Fruit fly (Drosophila melanogaster) whole organism, prepupa: ENCODE results near the gene Cortactin.

Experiments used
- Blimp-1 ChIP-seq: fragments of 200-800 bp; sonication (Bioruptor generic); optimal IDR thresholded peaks from 3 replicates; lab custom pipeline; 2017; ENCODE audit warnings: missing biosample characterization, missing genetic modification characterization, mild to moderate bottlenecking, moderate library complexity, missing genetic modification reagents
- CG10631 ChIP-seq: fragments of 200-800 bp; sonication (Bioruptor generic); optimal IDR thresholded peaks from 2 replicates; lab custom pipeline; 2016; ENCODE audit warnings: missing biosample characterization, missing genetic modification characterization
- CG11294 ChIP-seq: fragments of 200-800 bp; sonication (Bioruptor generic); IDR thresholded peaks from 2 replicates; pipeline ENCODE4 v1.3.6; 2022; ENCODE audit warnings: missing biosample characterization, missing genetic modification characterization
- CG11762 ChIP-seq: fragments of 200-800 bp; sonication (Bioruptor generic); optimal IDR thresholded peaks from 3 replicates; lab custom pipeline; 2016; ENCODE audit warnings: missing biosample characterization, missing genetic modification characterization; ENCODE audit not compliant: insufficient read depth
- CG15336 ChIP-seq: fragments of 200-800 bp; sonication (Bioruptor generic); IDR thresholded peaks from 2 replicates; pipeline ENCODE4 v1.3.6; 2022; ENCODE audit warnings: missing biosample characterization, missing genetic modification characterization
- CG1621 ChIP-seq: fragments of 200-800 bp; sonication (Bioruptor generic); optimal IDR thresholded peaks from 3 replicates; lab custom pipeline; 2018; ENCODE audit warnings: missing biosample characterization, mild to moderate bottlenecking, missing genetic modification characterization
- CG31627 ChIP-seq: fragments of 200-800 bp; sonication (Bioruptor generic); optimal IDR thresholded peaks from 3 replicates; lab custom pipeline; 2016; ENCODE audit warnings: missing biosample characterization, missing genetic modification characterization
- CG32006 ChIP-seq: fragments of 200-800 bp; sonication (Bioruptor generic); optimal IDR thresholded peaks from 3 replicates; lab custom pipeline; 2017; ENCODE audit warnings: missing biosample characterization, mild to moderate bottlenecking, missing genetic modification characterization
- CG34406 ChIP-seq: fragments of 200-800 bp; sonication (Bioruptor generic); optimal IDR thresholded peaks from 3 replicates; lab custom pipeline; 2016; ENCODE audit warnings: missing biosample characterization, missing genetic modification characterization
- CG4318 ChIP-seq: fragments of 200-800 bp; sonication (Bioruptor generic); optimal IDR thresholded peaks from 3 replicates; lab custom pipeline; 2017; ENCODE audit warnings: missing biosample characterization, mild to moderate bottlenecking, missing genetic modification characterization
- CG6163 ChIP-seq: fragments of 200-800 bp; sonication (Bioruptor generic); IDR thresholded peaks from 3 replicates; pipeline ENCODE4 v1.3.6; 2022; ENCODE audit warnings: missing biosample characterization, missing genetic modification characterization
- CG6792 ChIP-seq: fragments of 200-800 bp; sonication (Bioruptor generic); optimal IDR thresholded peaks from 3 replicates; lab custom pipeline; 2016; ENCODE audit warnings: missing biosample characterization, missing genetic modification characterization
- CG6808 ChIP-seq: fragments of 200-800 bp; sonication (Bioruptor generic); optimal IDR thresholded peaks from 3 replicates; lab custom pipeline; 2017; ENCODE audit warnings: missing biosample characterization, missing genetic modification characterization, mild to moderate bottlenecking, moderate library complexity, missing genetic modification reagents
- CG8119 ChIP-seq: fragments of 200-800 bp; sonication (Bioruptor generic); IDR thresholded peaks from 3 replicates; pipeline ENCODE4 v1.3.6; 2022; ENCODE audit warnings: missing biosample characterization, missing genetic modification characterization
- CG8319 ChIP-seq: fragments of 200-800 bp; sonication (Bioruptor generic); optimal IDR thresholded peaks from 3 replicates; lab custom pipeline; 2016; ENCODE audit warnings: missing biosample characterization, missing genetic modification characterization
- Eip75B ChIP-seq: fragments of 200-800 bp; sonication (Bioruptor generic); optimal IDR thresholded peaks from 3 replicates; lab custom pipeline; 2016; ENCODE audit warnings: missing biosample characterization, missing genetic modification characterization
- Eip93F ChIP-seq: fragments of 200-800 bp; sonication (Bioruptor generic); optimal IDR thresholded peaks from 2 replicates; lab custom pipeline; 2016; ENCODE audit warnings: missing biosample characterization, mild to moderate bottlenecking, missing genetic modification characterization
- Ets21C ChIP-seq: fragments of 200-800 bp; sonication (Bioruptor generic); optimal IDR thresholded peaks from 3 replicates; lab custom pipeline; 2016; ENCODE audit warnings: missing biosample characterization, missing genetic modification characterization
- Ets96B ChIP-seq: fragments of 200-800 bp; optimal IDR thresholded peaks from 2 replicates; lab custom pipeline; 2019; ENCODE audit warnings: missing biosample characterization, mild to moderate bottlenecking, missing genetic modification characterization, moderate library complexity
- Gug ChIP-seq: fragments of 200-800 bp; sonication (Bioruptor generic); IDR thresholded peaks from 2 replicates; pipeline ENCODE4 v1.3.6; 2022; ENCODE audit warnings: missing biosample characterization, missing genetic modification characterization
- Hr38 ChIP-seq: sonication (Bioruptor generic); optimal IDR thresholded peaks from 2 replicates; lab custom pipeline; 2016; ENCODE audit warnings: missing biosample characterization, missing genetic modification characterization
- Hr39 ChIP-seq: fragments of 200-800 bp; sonication (Bioruptor generic); optimal IDR thresholded peaks from 2 replicates; lab custom pipeline; 2016; ENCODE audit warnings: missing biosample characterization, missing genetic modification characterization
- Hr4 ChIP-seq: fragments of 200-800 bp; sonication (Bioruptor generic); optimal IDR thresholded peaks from 3 replicates; lab custom pipeline; 2016; ENCODE audit warnings: missing biosample characterization, missing genetic modification characterization
- Lpt ChIP-seq: fragments of 200-800 bp; sonication (Bioruptor generic); optimal IDR thresholded peaks from 3 replicates; lab custom pipeline; 2016; ENCODE audit warnings: missing biosample characterization, missing genetic modification characterization
- Met ChIP-seq: fragments of 200-800 bp; sonication (Bioruptor generic); optimal IDR thresholded peaks from 3 replicates; lab custom pipeline; 2016; ENCODE audit warnings: missing biosample characterization, missing genetic modification characterization
- OdsH ChIP-seq: fragments of 200-800 bp; sonication (Bioruptor generic); optimal IDR thresholded peaks from 3 replicates; lab custom pipeline; 2016; ENCODE audit warnings: missing biosample characterization, missing genetic modification characterization
- Smox ChIP-seq: fragments of 200-800 bp; sonication (Bioruptor generic); optimal IDR thresholded peaks from 3 replicates; lab custom pipeline; 2016; ENCODE audit warnings: missing biosample characterization, missing genetic modification characterization
- Sox102F ChIP-seq: fragments of 200-800 bp; sonication (Bioruptor generic); optimal IDR thresholded peaks from 2 replicates; lab custom pipeline; 2016; ENCODE audit warnings: missing biosample characterization, mild to moderate bottlenecking, missing genetic modification characterization
- Sox15 ChIP-seq: fragments of 200-800 bp; sonication (Bioruptor generic); optimal IDR thresholded peaks from 3 replicates; lab custom pipeline; 2016; ENCODE audit warnings: missing biosample characterization, missing genetic modification characterization
- achi ChIP-seq: fragments of 200-800 bp; sonication (Bioruptor generic); optimal IDR thresholded peaks from 3 replicates; lab custom pipeline; 2016; ENCODE audit warnings: missing biosample characterization, missing genetic modification characterization
- acj6 ChIP-seq: fragments of 200-800 bp; sonication (Bioruptor generic); optimal IDR thresholded peaks from 3 replicates; lab custom pipeline; 2016; ENCODE audit warnings: missing biosample characterization, missing genetic modification characterization
- cyc ChIP-seq: fragments of 200-800 bp; sonication (Bioruptor generic); optimal IDR thresholded peaks from 3 replicates; lab custom pipeline; 2016; ENCODE audit warnings: missing biosample characterization, missing genetic modification characterization
- dac ChIP-seq: fragments of 200-800 bp; sonication (Bioruptor generic); optimal IDR thresholded peaks from 2 replicates; lab custom pipeline; 2017; ENCODE audit warnings: missing biosample characterization, mild to moderate bottlenecking, missing genetic modification characterization
- dsx ChIP-seq: fragments of 200-800 bp; optimal IDR thresholded peaks from 3 replicates; lab custom pipeline; 2019; ENCODE audit warnings: missing biosample characterization, mild to moderate bottlenecking, missing genetic modification characterization, moderate library complexity; ENCODE audit not compliant: poor library complexity, severe bottlenecking
- eg ChIP-seq: fragments of 200-800 bp; sonication (Bioruptor generic); IDR thresholded peaks from 3 replicates; pipeline ENCODE4 v1.3.6; 2022; ENCODE audit warnings: missing biosample characterization, missing genetic modification characterization
- esn ChIP-seq: fragments of 200-800 bp; sonication (Bioruptor generic); optimal IDR thresholded peaks from 2 replicates; lab custom pipeline; 2016; ENCODE audit warnings: missing biosample characterization, mild to moderate bottlenecking, missing genetic modification characterization, moderate library complexity
- fd85E ChIP-seq: fragments of 200-800 bp; sonication (Bioruptor generic); optimal IDR thresholded peaks from 3 replicates; lab custom pipeline; 2016; ENCODE audit warnings: missing biosample characterization, missing genetic modification characterization
- lz ChIP-seq: fragments of 200-800 bp; sonication (Bioruptor generic); optimal IDR thresholded peaks from 3 replicates; lab custom pipeline; 2016; ENCODE audit warnings: missing biosample characterization, missing genetic modification characterization
- net ChIP-seq: fragments of 200-800 bp; sonication (Bioruptor generic); optimal IDR thresholded peaks from 3 replicates; lab custom pipeline; 2016; ENCODE audit warnings: missing biosample characterization, missing genetic modification characterization
- pdm3 ChIP-seq: fragments of 200-800 bp; sonication (Bioruptor generic); optimal IDR thresholded peaks from 3 replicates; lab custom pipeline; 2016; ENCODE audit warnings: missing biosample characterization, missing genetic modification characterization
- salr ChIP-seq, 2 experiments: fragments of 200-800 bp; sonication (Bioruptor generic); optimal IDR thresholded peaks; 3 replicates each; lab custom pipeline; 2016 to 2018; ENCODE audit warnings: missing biosample characterization in 2 of 2, missing genetic modification characterization in 2 of 2, mild to moderate bottlenecking in 1 of 2
- spab ChIP-seq: fragments of 200-800 bp; sonication (Bioruptor generic); optimal IDR thresholded peaks from 2 replicates; lab custom pipeline; 2017; ENCODE audit warnings: missing biosample characterization, mild to moderate bottlenecking, missing genetic modification characterization, missing genetic modification reagents
- svp ChIP-seq: fragments of 200-800 bp; sonication (Bioruptor generic); peaks from one replicate; lab custom pipeline; 2016; ENCODE audit warnings: missing biosample characterization, missing genetic modification characterization
- topi ChIP-seq: fragments of 200-800 bp; sonication (Bioruptor generic); optimal IDR thresholded peaks from 3 replicates; lab custom pipeline; 2016; ENCODE audit warnings: missing biosample characterization, missing genetic modification characterization
- vri ChIP-seq: fragments of 200-800 bp; sonication (Bioruptor generic); optimal IDR thresholded peaks from 3 replicates; lab custom pipeline; 2016; ENCODE audit warnings: missing biosample characterization, mild to moderate bottlenecking, missing genetic modification characterization

Cortactin gene

DNA sequence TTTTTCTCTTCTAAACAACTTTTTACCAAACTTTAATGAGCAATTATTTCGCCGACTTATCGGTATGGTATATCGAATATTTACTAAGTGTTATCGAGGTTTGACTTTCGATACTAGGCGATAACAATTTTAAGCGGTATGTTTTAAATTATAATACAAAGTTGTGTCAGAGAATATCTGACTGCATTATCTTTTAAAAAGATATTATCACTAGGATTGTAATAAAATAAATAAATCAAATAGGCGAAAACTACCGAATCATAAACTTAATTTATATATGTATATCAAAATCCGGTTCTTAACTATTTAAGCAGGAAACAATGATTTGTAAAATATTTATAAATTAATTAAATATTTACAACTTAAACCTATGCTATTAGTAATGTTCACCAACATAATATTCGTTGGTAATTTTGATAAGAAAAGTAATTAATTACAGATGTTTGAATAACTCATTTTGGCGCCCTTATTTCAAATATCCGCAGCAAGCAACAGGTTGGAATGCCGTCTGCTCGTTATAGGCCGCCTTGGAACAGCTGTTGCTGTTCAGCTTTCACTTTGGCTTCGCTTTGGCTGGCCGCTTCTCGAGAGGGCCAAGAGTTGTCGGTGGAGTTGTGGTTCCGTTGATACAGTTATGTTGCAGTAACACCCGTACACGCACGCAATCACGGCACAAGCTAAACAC is 43.8 kb upstream of the Cortactin start, which contains the start of the genes Sec15 and rtet (continued):
- TF ChIP-seq pdm3 (GFP tag; lab: Kevin White, UChicago) (no peak), CG11294 (GFP tag; lab: Robert Waterston, UW) (no peak), Ets96B (peak; percentile 39)

DNA sequence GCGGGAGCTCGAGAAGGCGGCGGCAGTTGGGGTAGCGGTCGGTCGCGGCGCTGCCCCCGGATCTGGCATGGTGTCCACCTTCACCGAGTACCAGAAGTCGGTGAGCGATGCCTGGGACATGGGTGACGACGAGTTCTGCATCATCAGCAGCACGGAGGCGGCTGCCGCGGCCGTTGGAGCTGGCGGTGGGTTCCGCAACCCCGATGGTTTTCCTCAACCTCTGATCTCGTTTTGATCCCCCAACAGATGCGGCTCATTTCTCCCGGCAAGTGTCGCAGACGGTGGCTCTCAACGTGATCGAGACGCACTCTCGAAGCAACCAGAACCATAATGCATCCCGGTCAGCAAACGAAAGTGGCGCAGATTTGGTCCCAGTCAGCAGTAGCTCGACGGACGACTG is 38.2 kb upstream of the Cortactin start:
- no peak for TF ChIP-seq OdsH (GFP tag; lab: Kevin White, UChicago)
- TF ChIP-seq topi (GFP tag; lab: Kevin White, UChicago) = no peak
- no peak for TF ChIP-seq Sox15 (GFP tag; lab: Kevin White, UChicago)
- TF ChIP-seq Gug = no peak
- no peak for TF ChIP-seq CG4318 (GFP tag; lab: Kevin White, UChicago)

DNA sequence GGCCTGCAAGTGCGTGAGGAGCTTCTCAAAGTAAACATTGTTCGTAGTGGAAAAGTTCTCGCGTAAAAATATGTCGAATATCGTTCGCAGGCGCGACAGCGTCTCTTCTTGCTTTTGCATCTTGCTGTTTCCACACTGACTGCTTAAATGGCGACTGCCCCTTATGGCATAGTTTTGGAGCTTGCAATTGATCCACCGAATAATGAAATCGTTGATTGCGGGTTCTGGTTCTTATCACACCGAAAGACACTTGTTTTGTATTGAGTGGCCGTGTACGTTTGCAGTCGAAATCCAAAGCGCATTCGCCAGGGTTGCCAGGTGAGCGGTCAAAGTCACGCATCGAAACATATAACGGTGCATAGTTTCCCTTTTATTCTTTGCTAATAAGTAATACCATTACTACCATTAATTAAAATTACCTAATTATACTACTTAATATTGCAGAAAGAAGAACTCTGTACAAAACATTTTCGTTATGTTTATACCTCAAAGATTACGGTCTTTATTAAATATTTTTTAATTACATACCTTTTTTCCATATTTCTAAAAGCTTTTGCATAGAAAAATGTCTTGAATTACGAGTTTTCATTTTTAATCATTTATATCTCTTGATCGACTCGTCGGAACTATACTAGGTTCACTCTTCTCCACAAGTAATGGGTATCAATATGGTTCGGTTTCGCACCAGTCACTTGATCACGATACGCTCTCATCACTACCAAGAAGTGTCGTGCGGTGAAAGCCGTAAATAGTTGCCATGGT is 37.4 kb upstream of the Cortactin start, which contains the start of the genes CG7044 and Tbc1d22:
CG7044 (minus strand) TSS at position 266 of the 762 bp plus-strand sequence.
Tbc1d22 (plus strand) TSS at position 747 of the 762 bp plus-strand sequence.
- TF ChIP-seq Hr39 (GFP tag; lab: Kevin White, UChicago) (peak; percentile 70), svp (GFP tag; lab: Kevin White, UChicago) (peak; percentile 89), OdsH (GFP tag; lab: Kevin White, UChicago) (no peak), vri (GFP tag; lab: Kevin White, UChicago) (no peak), Hr4 (GFP tag; lab: Kevin White, UChicago) (no peak), Blimp-1 (GFP tag; lab: Kevin White, UChicago) (peak; percentile 0), CG8319 (peak; percentile 37), lz (GFP tag; lab: Kevin White, UChicago) (peak; percentile 65), pdm3 (GFP tag; lab: Kevin White, UChicago) (no peak), salr (GFP tag; optimal IDR thresholded peaks at IDR 0.05; lab: Kevin White, UChicago) (no peak), eg (GFP tag; lab: Robert Waterston, UW) (no peak), net (GFP tag; lab: Kevin White, UChicago) (no peak), CG11294 (GFP tag; lab: Robert Waterston, UW) (no peak; the same call in 1 of the 2 replicates), Smox (GFP tag; lab: Kevin White, UChicago) (no peak), CG11762 (GFP tag; lab: Kevin White, UChicago) (no peak), CG34406 (GFP tag; lab: Kevin White, UChicago) (no peak), CG6808 (GFP tag; lab: Kevin White, UChicago) (no peak), Eip93F (GFP tag; lab: Kevin White, UChicago) (peak; percentile 35), CG10631 (GFP tag; lab: Kevin White, UChicago) (no peak), acj6 (peak; percentile 47), achi (GFP tag; lab: Kevin White, UChicago) (no peak), Gug (no peak), Lpt (no peak), Hr38 (GFP tag; lab: Kevin White, UChicago) (no peak), Ets21C (GFP tag; lab: Kevin White, UChicago) (no peak), topi (GFP tag; lab: Kevin White, UChicago) (peak; percentile 41), Met (no peak), esn (peak; percentile 64), CG6163 (GFP tag; lab: Robert Waterston, UW) (no peak), dsx (no peak), cyc (peak; percentile 50), Sox15 (GFP tag; lab: Kevin White, UChicago) (peak; percentile 62), CG15336 (no peak), Sox102F (GFP tag; lab: Kevin White, UChicago) (no peak), dac (no peak), CG31627 (peak; percentile 68), fd85E (GFP tag; lab: Kevin White, UChicago) (no peak), CG32006 (GFP tag; lab: Kevin White, UChicago) (no peak), CG8119 (GFP tag; lab: Robert Waterston, UW) (no peak), CG6792 (GFP tag; lab: Kevin White, UChicago) (peak; percentile 34), Eip75B (GFP tag; lab: Kevin White, UChicago) (no peak), CG4318 (GFP tag; lab: Kevin White, UChicago) (no peak), spab (no peak), CG1621 (tag; lab: Kevin White, UChicago) (no peak)
